Worm (Caenorhabditis elegans) whole organism, L2 larva: ENCODE data around the gene Y48A5A.1.

Source experiments
- C34F6.9 ChIP-seq: fragments of 150-350 bp; optimal IDR thresholded peaks from 2 replicates; lab custom pipeline; 2014; ENCODE audit warnings: missing biosample characterization, missing genetic modification characterization
- F13H6.1 ChIP-seq: sonication (generic microtip); optimal IDR thresholded peaks from 2 replicates; lab custom pipeline; 2016; ENCODE audit warnings: missing genetic modification characterization, missing compliant biosample characterization
- R02D3.7 ChIP-seq: fragments of 150-350 bp; optimal IDR thresholded peaks from 2 replicates; lab custom pipeline; 2014; ENCODE audit warnings: missing biosample characterization, missing genetic modification characterization
- Y55F3AM.14 ChIP-seq: fragments of 200-800 bp; sonication (Bioruptor generic); optimal IDR thresholded peaks from 2 replicates; lab custom pipeline; 2018; ENCODE audit warnings: mild to moderate bottlenecking, missing genetic modification characterization, missing compliant biosample characterization
- ZK546.5 ChIP-seq: sonication (generic microtip); optimal IDR thresholded peaks from 2 replicates; lab custom pipeline; 2017; ENCODE audit warnings: missing biosample characterization, missing genetic modification characterization
- alr-1 ChIP-seq: fragments of 150-350 bp; optimal IDR thresholded peaks from 2 replicates; lab custom pipeline; 2014; ENCODE audit warnings: missing biosample characterization, missing genetic modification characterization
- ama-1 ChIP-seq: fragments of 150-350 bp; optimal IDR thresholded peaks from 2 replicates; lab custom pipeline; 2018; ENCODE audit warnings: inconsistent platforms
- blmp-1 ChIP-seq: sonication (generic microtip); optimal IDR thresholded peaks from 2 replicates; lab custom pipeline; 2017; ENCODE audit warnings: missing genetic modification characterization, mild to moderate bottlenecking, missing compliant biosample characterization, antibody characterized with exemption, moderate library complexity; ENCODE audit not compliant: insufficient read depth
- ceh-16 ChIP-seq: fragments of 150-350 bp; optimal IDR thresholded peaks from 2 replicates; lab custom pipeline; 2014; ENCODE audit warnings: missing biosample characterization, missing genetic modification characterization
- ceh-82 ChIP-seq: fragments of 150-350 bp; optimal IDR thresholded peaks from 2 replicates; lab custom pipeline; 2014; ENCODE audit warnings: missing biosample characterization, missing genetic modification characterization
- crh-2 ChIP-seq: sonication (generic microtip); optimal IDR thresholded peaks from 2 replicates; lab custom pipeline; 2017; ENCODE audit warnings: missing biosample characterization, missing genetic modification characterization
- dmd-4 ChIP-seq: sonication (generic microtip); optimal IDR thresholded peaks from 2 replicates; lab custom pipeline; 2017; ENCODE audit warnings: missing biosample characterization, missing genetic modification characterization
- elt-1 ChIP-seq: fragments of 150-350 bp; optimal IDR thresholded peaks from 2 replicates; lab custom pipeline; 2014; ENCODE audit warnings: missing biosample characterization, missing genetic modification characterization
- elt-3 ChIP-seq: sonication (generic microtip); optimal IDR thresholded peaks from 2 replicates; lab custom pipeline; 2017; ENCODE audit warnings: missing biosample characterization, missing genetic modification characterization
- fos-1 ChIP-seq: fragments of 150-350 bp; optimal IDR thresholded peaks from 2 replicates; lab custom pipeline; 2014; ENCODE audit warnings: missing biosample characterization, missing genetic modification characterization
- gmeb-1 ChIP-seq: fragments of 150-350 bp; optimal IDR thresholded peaks from 2 replicates; lab custom pipeline; 2014; ENCODE audit warnings: missing biosample characterization, missing genetic modification characterization
- lin-11 ChIP-seq: fragments of 150-350 bp; sonication (generic microtip); optimal IDR thresholded peaks from 2 replicates; lab custom pipeline; 2014; ENCODE audit warnings: missing biosample characterization, missing genetic modification characterization, inconsistent platforms, mixed read lengths
- lin-13 ChIP-seq: fragments of 150-350 bp; optimal IDR thresholded peaks from 2 replicates; lab custom pipeline; 2014; ENCODE audit warnings: missing biosample characterization, missing genetic modification reagents, missing genetic modification characterization
- lin-39 ChIP-seq: fragments of 150-350 bp; optimal IDR thresholded peaks from 2 replicates; lab custom pipeline; 2014; ENCODE audit warnings: missing biosample characterization, missing genetic modification reagents, missing genetic modification characterization
- lsy-2 ChIP-seq, 2 experiments: fragments of 150-350 bp in 1 of 2; sonication (generic microtip) in 1 of 2; optimal IDR thresholded peaks; 2 replicates each; lab custom pipeline; 2014 to 2017; ENCODE audit warnings: missing biosample characterization in 2 of 2, missing genetic modification characterization in 2 of 2
- mab-5 ChIP-seq: fragments of 150-350 bp; optimal IDR thresholded peaks from 2 replicates; lab custom pipeline; 2014; ENCODE audit warnings: missing biosample characterization, missing genetic modification characterization
- mbf-1 ChIP-seq: sonication (generic microtip); optimal IDR thresholded peaks from 2 replicates; lab custom pipeline; 2017; ENCODE audit warnings: missing biosample characterization, missing genetic modification characterization
- mdl-1 ChIP-seq, 2 experiments: fragments of 150-350 bp in 1 of 2; sonication (generic microtip) in 1 of 2; optimal IDR thresholded peaks; 2 replicates each; lab custom pipeline; 2017; ENCODE audit warnings: missing biosample characterization in 2 of 2, missing genetic modification characterization in 2 of 2
- nhr-10 ChIP-seq: sonication (generic microtip); optimal IDR thresholded peaks from 2 replicates; lab custom pipeline; 2017; ENCODE audit warnings: missing biosample characterization, missing genetic modification characterization
- nhr-12 ChIP-seq: fragments of 150-350 bp; optimal IDR thresholded peaks from 2 replicates; lab custom pipeline; 2014; ENCODE audit warnings: missing biosample characterization, missing genetic modification characterization
- nhr-129 ChIP-seq: fragments of 150-350 bp; optimal IDR thresholded peaks from 2 replicates; lab custom pipeline; 2014; ENCODE audit warnings: missing biosample characterization, missing genetic modification characterization
- nhr-21 ChIP-seq: fragments of 150-350 bp; optimal IDR thresholded peaks from 2 replicates; lab custom pipeline; 2014; ENCODE audit warnings: missing biosample characterization, missing genetic modification characterization
- nhr-23 ChIP-seq: fragments of 150-350 bp; optimal IDR thresholded peaks from 2 replicates; lab custom pipeline; 2014; ENCODE audit warnings: missing biosample characterization, missing genetic modification reagents, missing genetic modification characterization
- nhr-237 ChIP-seq: fragments of 150-350 bp; optimal IDR thresholded peaks from 2 replicates; lab custom pipeline; 2014; ENCODE audit warnings: missing biosample characterization, missing genetic modification characterization
- nhr-25 ChIP-seq: fragments of 150-350 bp; sonication (generic microtip); optimal IDR thresholded peaks from 3 replicates; lab custom pipeline; 2014; ENCODE audit warnings: missing biosample characterization, missing genetic modification characterization
- nhr-6 ChIP-seq: fragments of 150-350 bp; optimal IDR thresholded peaks from 2 replicates; lab custom pipeline; 2014; ENCODE audit warnings: missing biosample characterization, missing genetic modification characterization
- nhr-77 ChIP-seq: fragments of 150-350 bp; optimal IDR thresholded peaks from 2 replicates; lab custom pipeline; 2014; ENCODE audit warnings: missing biosample characterization, missing genetic modification characterization
- peb-1 ChIP-seq: fragments of 150-350 bp; optimal IDR thresholded peaks from 2 replicates; lab custom pipeline; 2014; ENCODE audit warnings: missing biosample characterization, missing genetic modification characterization
- skn-1 ChIP-seq: sonication (generic microtip); optimal IDR thresholded peaks from 2 replicates; lab custom pipeline; 2017; ENCODE audit warnings: missing biosample characterization, missing genetic modification characterization
- sma-3 ChIP-seq: sonication (generic microtip); optimal IDR thresholded peaks from 2 replicates; lab custom pipeline; 2016; ENCODE audit warnings: missing genetic modification reagents, missing genetic modification characterization, missing compliant biosample characterization
- sma-9 ChIP-seq, 2 experiments: fragments of 150-350 bp in 1 of 2; sonication (generic microtip) in 1 of 2; optimal IDR thresholded peaks; 2 replicates each; lab custom pipeline; 2014 to 2016; ENCODE audit warnings: missing genetic modification characterization in 2 of 2, mild to moderate bottlenecking in 1 of 2, missing biosample characterization in 1 of 2, missing compliant biosample characterization in 1 of 2, missing genetic modification reagents in 1 of 2, moderate library complexity in 1 of 2
- unc-39 ChIP-seq: fragments of 150-350 bp; optimal IDR thresholded peaks from 2 replicates; lab custom pipeline; 2014; ENCODE audit warnings: missing biosample characterization, missing genetic modification characterization
- unc-55 ChIP-seq: fragments of 150-350 bp; sonication (generic microtip); optimal IDR thresholded peaks from 3 replicates; lab custom pipeline; 2014; ENCODE audit warnings: missing biosample characterization, missing genetic modification reagents, missing genetic modification characterization
- unc-62 ChIP-seq: fragments of 150-350 bp; optimal IDR thresholded peaks from 2 replicates; lab custom pipeline; 2014; ENCODE audit warnings: missing biosample characterization, missing genetic modification reagents, missing genetic modification characterization
- zag-1 ChIP-seq: fragments of 150-350 bp; optimal IDR thresholded peaks from 2 replicates; lab custom pipeline; 2014; ENCODE audit warnings: missing biosample characterization, missing genetic modification characterization
- ztf-1 ChIP-seq: fragments of 200-800 bp; sonication (Bioruptor generic); conservative IDR thresholded peaks from 2 replicates; pipeline ENCODE4 v1.3.6; 2022; ENCODE audit warnings: missing genetic modification characterization, missing compliant biosample characterization
- ztf-11 ChIP-seq: sonication (generic microtip); optimal IDR thresholded peaks from 2 replicates; lab custom pipeline; 2017; ENCODE audit warnings: missing biosample characterization, missing genetic modification characterization
- ztf-4 ChIP-seq: fragments of 150-350 bp; optimal IDR thresholded peaks from 2 replicates; lab custom pipeline; 2014; ENCODE audit warnings: missing biosample characterization, missing genetic modification characterization

The Y48A5A.1 gene

DNA sequence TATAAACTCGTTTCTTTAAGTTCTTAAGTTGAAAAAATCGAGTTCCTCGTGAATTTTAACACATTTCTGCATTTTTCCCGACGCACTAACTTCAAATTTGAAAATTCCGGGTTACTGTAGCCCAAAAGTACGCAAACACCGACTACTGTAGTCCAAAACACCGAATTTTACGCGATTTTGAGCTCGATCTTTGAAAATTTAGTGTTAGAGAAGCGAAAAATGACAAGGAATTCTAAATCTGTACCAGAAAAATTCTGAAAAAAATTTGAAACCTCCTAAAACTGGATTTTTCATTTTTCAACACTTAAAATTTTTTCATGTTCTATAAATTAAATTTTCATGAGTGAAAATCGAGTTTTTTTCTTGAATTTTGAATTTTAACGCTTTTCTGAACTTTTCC is 20.1 kb upstream of the Y48A5A.1 start:
- TF ChIP-seq ceh-16: no peak
- no peak for TF ChIP-seq ceh-82 (tag; lab: Kevin White, UChicago)
- no peak for TF ChIP-seq nhr-23
- TF ChIP-seq blmp-1: no peak
- no peak for TF ChIP-seq lsy-2 (tag; optimal IDR thresholded peaks at IDR 0.05; lab: Kevin White, UChicago)
- TF ChIP-seq, all 48 proteins: peak for 0

DNA sequence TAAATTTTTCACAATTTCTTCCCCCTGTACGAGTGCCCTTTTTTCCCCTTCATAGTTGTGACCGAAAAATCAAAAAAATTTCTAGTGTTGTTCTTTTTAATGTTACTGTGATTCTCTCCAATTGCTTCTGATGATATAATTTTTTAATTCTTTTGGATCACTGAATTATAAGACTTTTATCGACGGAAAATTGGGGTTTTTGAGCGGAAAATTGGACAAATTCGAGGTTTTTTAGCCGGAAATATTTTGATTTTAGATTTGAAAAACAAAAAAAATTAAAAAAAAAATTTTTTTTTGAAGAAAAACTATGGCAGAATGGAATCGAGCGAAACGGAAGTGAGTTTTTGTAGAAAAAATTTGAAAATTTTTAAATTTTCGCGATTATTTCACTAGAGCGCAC is 17.4 kb upstream of the Y48A5A.1 start, which contains the start of gene tsen-54:
Gene tsen-54 (plus strand): TSS at position 301 of the 400 bp plus-strand sequence.
- TF ChIP-seq nhr-23 (no peak), lin-39 (tag; lab: Kevin White, UChicago) (no peak), mdl-1 (tag; optimal IDR thresholded peaks at IDR 0.05; lab: Kevin White, UChicago) (no peak), nhr-77 (no peak), ZK546.5 (tag; lab: Kevin White, UChicago) (no peak), skn-1 (no peak), crh-2 (tag; lab: Kevin White, UChicago) (no peak), gmeb-1 (tag; lab: Kevin White, UChicago) (no peak), lin-13 (GFP tag; lab: Kevin White, UChicago) (no peak), ama-1 (lab: Kevin White, UChicago) (no peak), sma-3 (GFP tag; lab: Kevin White, UChicago) (no peak), mbf-1 (tag; lab: Kevin White, UChicago) (no peak), nhr-10 (tag; lab: Kevin White, UChicago) (no peak), C34F6.9 (no peak), nhr-21 (tag; lab: Kevin White, UChicago) (no peak), zag-1 (tag; lab: Kevin White, UChicago) (no peak)

DNA sequence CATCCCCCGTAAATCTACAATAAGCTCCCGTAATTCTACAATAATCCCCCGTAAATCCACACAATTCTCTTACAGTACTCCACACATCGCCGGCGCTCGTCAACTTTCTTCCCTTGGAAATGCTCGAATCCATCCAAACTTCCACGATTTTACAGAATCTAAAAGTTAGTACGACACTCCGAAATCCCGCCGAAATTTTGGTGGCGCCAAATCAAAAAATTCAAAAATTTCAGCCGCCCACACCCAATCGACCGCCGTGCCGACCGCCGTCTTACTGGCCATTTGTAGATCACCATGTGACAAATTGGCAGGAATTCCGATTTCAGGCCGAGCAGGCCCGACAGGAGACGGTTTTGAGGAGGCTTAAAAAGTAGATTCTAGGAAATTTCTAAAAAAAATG is 13.0 kb upstream of the Y48A5A.1 start:
- TF ChIP-seq unc-62 (GFP tag; lab: Kevin White, UChicago) (no peak), nhr-77 (no peak), nhr-129 (tag; lab: Kevin White, UChicago) (no peak), unc-55 (GFP tag; lab: Kevin White, UChicago) (no peak), nhr-10 (tag; lab: Kevin White, UChicago) (no peak), ztf-4 (tag; lab: Kevin White, UChicago) (no peak), fos-1 (tag; lab: Kevin White, UChicago) (no peak), blmp-1 (no peak), lin-39 (tag; lab: Kevin White, UChicago) (no peak), zag-1 (tag; lab: Kevin White, UChicago) (no peak), skn-1 (no peak), alr-1 (tag; lab: Kevin White, UChicago) (no peak), ceh-82 (tag; lab: Kevin White, UChicago) (no peak), lin-11 (tag; lab: Kevin White, UChicago) (no peak), dmd-4 (tag; lab: Kevin White, UChicago) (no peak), ceh-16 (no peak), ZK546.5 (tag; lab: Kevin White, UChicago) (no peak), nhr-23 (no peak), mab-5 (tag; lab: Kevin White, UChicago) (no peak)

DNA sequence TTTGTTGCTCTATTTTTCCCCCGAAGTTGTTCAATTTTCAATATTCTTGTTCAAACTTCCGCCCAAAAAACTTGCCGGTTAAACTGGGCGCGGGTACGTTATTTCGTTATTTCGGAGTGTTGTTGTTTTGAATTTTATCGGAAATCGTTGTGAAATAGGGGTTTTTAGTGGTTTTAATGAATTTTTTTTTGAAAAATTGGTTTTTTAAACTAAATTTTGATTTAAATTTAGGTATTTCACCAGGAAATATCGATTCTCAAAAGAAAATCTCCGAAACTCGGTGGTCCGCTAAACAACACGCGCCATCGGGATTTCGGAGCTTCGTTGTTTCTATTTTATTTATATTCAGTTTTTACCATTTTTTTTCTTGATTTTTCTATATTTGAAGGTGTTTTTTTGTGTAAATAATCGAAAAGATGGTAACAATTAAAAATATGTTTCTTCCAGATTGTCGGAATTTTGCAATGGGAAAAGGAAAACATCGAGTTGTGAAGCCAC is 12.1 kb upstream of the Y48A5A.1 start, which contains the start of gene F52C12.2:
Gene F52C12.2 (plus strand): TSS at position 448 of the 498 bp plus-strand sequence.
- TF ChIP-seq blmp-1 (no peak), nhr-10 (tag; lab: Kevin White, UChicago) (no peak), nhr-237 (tag; lab: Kevin White, UChicago) (peak; percentile 17), elt-1 (no peak), elt-3 (tag; lab: Kevin White, UChicago) (no peak), unc-39 (tag; lab: Kevin White, UChicago) (no peak), mab-5 (tag; lab: Kevin White, UChicago) (no peak), lsy-2 (tag; optimal IDR thresholded peaks at IDR 0.05; lab: Kevin White, UChicago) (peak; percentile 43 to 77), nhr-23 (no peak), ZK546.5 (tag; lab: Kevin White, UChicago) (no peak), unc-55 (GFP tag; lab: Kevin White, UChicago) (peak; percentile 63), R02D3.7 (no peak), nhr-129 (tag; lab: Kevin White, UChicago) (peak; percentile 18), mdl-1 (tag; optimal IDR thresholded peaks at IDR 0.05; lab: Kevin White, UChicago) (no peak), ama-1 (lab: Kevin White, UChicago) (no peak), gmeb-1 (tag; lab: Kevin White, UChicago) (peak; percentile 80), lin-39 (tag; lab: Kevin White, UChicago) (no peak), ztf-11 (tag; lab: Kevin White, UChicago) (no peak), lin-13 (GFP tag; lab: Kevin White, UChicago) (peak; percentile 37), nhr-25 (tag; lab: Kevin White, UChicago) (peak; percentile 42), crh-2 (tag; lab: Kevin White, UChicago) (peak; percentile 62), fos-1 (tag; lab: Kevin White, UChicago) (peak; percentile 0), skn-1 (no peak), F13H6.1 (peak; percentile 54), peb-1 (tag; lab: Kevin White, UChicago) (no peak), mbf-1 (tag; lab: Kevin White, UChicago) (no peak), dmd-4 (tag; lab: Kevin White, UChicago) (no peak), sma-9 (GFP tag; optimal IDR thresholded peaks at IDR 0.05; lab: Kevin White, UChicago) (no peak), sma-9 (tag; optimal IDR thresholded peaks at IDR 0.05; lab: Kevin White, UChicago) (no peak), nhr-12 (tag; lab: Kevin White, UChicago) (no peak), nhr-6 (tag; lab: Kevin White, UChicago) (no peak), zag-1 (tag; lab: Kevin White, UChicago) (no peak), C34F6.9 (peak; percentile 17), ztf-1 (GFP tag; lab: Robert Waterston, UW) (no peak), unc-62 (GFP tag; lab: Kevin White, UChicago) (no peak), sma-3 (GFP tag; lab: Kevin White, UChicago) (peak; percentile 56), Y55F3AM.14 (GFP tag; lab: Kevin White, UChicago) (no peak)
- TF ChIP-seq, all 48 proteins: peak for 12
